Worm (Caenorhabditis elegans): ENCODE measurements around the gene str-14.

ce11 chrV:16446191-16446590, 8.8 kb downstream of the str-14 start:
- no peak for TF ChIP-seq him-1 (tag; optimal IDR thresholded peaks at IDR 0.05)
- no peak for TF ChIP-seq dao-5 (tag; optimal IDR thresholded peaks at IDR 0.05)

Measured in whole organism, L4/young adult.